Fruit fly (Drosophila melanogaster) whole organism, pupa: ENCODE measurements around the gene ATPsynD.

Experiments used
- CG32121 ChIP-seq: fragments of 200-800 bp; sonication (Bioruptor generic); IDR thresholded peaks from 2 replicates; pipeline ENCODE4 v1.3.6; 2022; ENCODE audit warnings: missing biosample characterization, missing genetic modification characterization
- CG8301 ChIP-seq: fragments of 200-800 bp; sonication (Bioruptor generic); optimal IDR thresholded peaks from 2 replicates; lab custom pipeline; 2018; ENCODE audit warnings: missing biosample characterization, mild to moderate bottlenecking, missing genetic modification characterization
- CG9948 ChIP-seq: fragments of 200-800 bp; sonication (Bioruptor generic); optimal IDR thresholded peaks from 2 replicates; lab custom pipeline; 2018; ENCODE audit warnings: missing biosample characterization, mild to moderate bottlenecking, missing genetic modification characterization, moderate library complexity
- Ets98B ChIP-seq: fragments of 200-800 bp; sonication (Bioruptor generic); IDR thresholded peaks from 2 replicates; pipeline ENCODE4 v1.3.6; 2022; ENCODE audit warnings: missing biosample characterization, missing genetic modification characterization
- Snoo ChIP-seq: fragments of 200-800 bp; sonication (Bioruptor generic); optimal IDR thresholded peaks from 3 replicates; lab custom pipeline; 2017; ENCODE audit warnings: missing biosample characterization, mild to moderate bottlenecking, missing genetic modification characterization, inconsistent platforms

- TF ChIP-seq CG9948 (tag; lab: Kevin White, UChicago) (peak; percentile 83), CG8301 (tag; lab: Kevin White, UChicago) (peak; percentile 71), CG32121 (GFP tag; lab: Robert Waterston, UW) (peak; percentile 89), Snoo (tag; lab: Kevin White, UChicago) (peak; percentile 78), Ets98B (GFP tag; lab: Robert Waterston, UW) (peak; percentile 88)
These were observed 23.8 kb downstream of the ATPsynD start for dm6 chr3R:19118505-19119138.
